Fruit fly (Drosophila melanogaster): ENCODE measurements around the gene slpr.

Gene slpr

dm6 chrX:8141353-8142066 is 35.5 kb downstream of the slpr start:
- peak; percentile 93 for TF ChIP-seq CG4496 (GFP tag; IDR thresholded peaks at IDR 0.05)
- TF ChIP-seq CG14655 (GFP tag; optimal IDR thresholded peaks at IDR 0.05), result no peak
- TF ChIP-seq CG10348 (GFP tag; IDR thresholded peaks at IDR 0.05), result 0 out of 2 replicates have a peak, but pooled peaks have one; percentile 20
- TF ChIP-seq gl (tag; optimal IDR thresholded peaks at IDR 0.05), result no peak
- peak; percentile 66 for TF ChIP-seq CG32121 (GFP tag; IDR thresholded peaks at IDR 0.05)
- peak; percentile 12 for TF ChIP-seq CG8301 (tag; optimal IDR thresholded peaks at IDR 0.05)
- no peak for TF ChIP-seq rn (GFP tag; IDR thresholded peaks at IDR 0.05)
- peak; percentile 94 for TF ChIP-seq CG13204 (GFP tag; optimal IDR thresholded peaks at IDR 0.05)
- peak; percentile 16 for TF ChIP-seq Pif1A (GFP tag; optimal IDR thresholded peaks at IDR 0.05)
- peak; percentile 40 for TF ChIP-seq EcR (GFP tag; optimal IDR thresholded peaks at IDR 0.05)
- TF ChIP-seq CG15710 (tag; optimal IDR thresholded peaks at IDR 0.05), result peak; percentile 4
- peak; percentile 54 for TF ChIP-seq CG12605 (GFP tag; IDR thresholded peaks at IDR 0.05)
- TF ChIP-seq Pif1B (GFP tag; optimal IDR thresholded peaks at IDR 0.05), result no peak
- TF ChIP-seq Ets98B (GFP tag; IDR thresholded peaks at IDR 0.05), result peak; percentile 51; the same call in 1 of the 2 replicates
- peak; percentile 17 for TF ChIP-seq CG8159 (tag; optimal IDR thresholded peaks at IDR 0.05)
- peak; percentile 5; the same call in 1 of the 3 replicates for TF ChIP-seq fd96Ca (GFP tag; IDR thresholded peaks at IDR 0.05)
- TF ChIP-seq Snoo (tag; optimal IDR thresholded peaks at IDR 0.05), result no peak
- TF ChIP-seq CG9948 (tag; optimal IDR thresholded peaks at IDR 0.05), result no peak
- no peak for TF ChIP-seq D1 (tag; optimal IDR thresholded peaks at IDR 0.05)
- no peak for TF ChIP-seq CG17806 (tag; optimal IDR thresholded peaks at IDR 0.05)
- TF ChIP-seq CG34367 (tag; optimal IDR thresholded peaks at IDR 0.05), result no peak

dm6 chrX:8140707-8141106 is 36.3 kb downstream of the slpr start:
- TF ChIP-seq CG14655 (GFP tag; optimal IDR thresholded peaks at IDR 0.05) (no peak), CG17806 (tag; optimal IDR thresholded peaks at IDR 0.05) (no peak), Pif1A (GFP tag; optimal IDR thresholded peaks at IDR 0.05) (no peak), CG32121 (GFP tag; IDR thresholded peaks at IDR 0.05) (no peak), CG15710 (tag; optimal IDR thresholded peaks at IDR 0.05) (no peak), fd96Ca (GFP tag; IDR thresholded peaks at IDR 0.05) (no peak), CG12605 (GFP tag; IDR thresholded peaks at IDR 0.05) (no peak), CG8301 (tag; optimal IDR thresholded peaks at IDR 0.05) (no peak), CG8159 (tag; optimal IDR thresholded peaks at IDR 0.05) (no peak), rn (GFP tag; IDR thresholded peaks at IDR 0.05) (no peak), CG9948 (tag; optimal IDR thresholded peaks at IDR 0.05) (no peak), CG10348 (GFP tag; IDR thresholded peaks at IDR 0.05) (no peak), Snoo (tag; optimal IDR thresholded peaks at IDR 0.05) (no peak), gl (tag; optimal IDR thresholded peaks at IDR 0.05) (no peak), EcR (GFP tag; optimal IDR thresholded peaks at IDR 0.05) (no peak), CG34367 (tag; optimal IDR thresholded peaks at IDR 0.05) (no peak), D1 (tag; optimal IDR thresholded peaks at IDR 0.05) (no peak), Pif1B (GFP tag; optimal IDR thresholded peaks at IDR 0.05) (no peak), CG4496 (GFP tag; IDR thresholded peaks at IDR 0.05) (no peak)

- TF ChIP-seq Snoo (tag; optimal IDR thresholded peaks at IDR 0.05) (no peak), CG9948 (tag; optimal IDR thresholded peaks at IDR 0.05) (no peak), Pif1B (GFP tag; optimal IDR thresholded peaks at IDR 0.05) (no peak), CG17806 (tag; optimal IDR thresholded peaks at IDR 0.05) (no peak), CG10348 (GFP tag; IDR thresholded peaks at IDR 0.05) (no peak), gl (tag; optimal IDR thresholded peaks at IDR 0.05) (no peak), fd96Ca (GFP tag; IDR thresholded peaks at IDR 0.05) (no peak), Ets98B (GFP tag; IDR thresholded peaks at IDR 0.05) (no peak), CG32121 (GFP tag; IDR thresholded peaks at IDR 0.05) (no peak), CG13204 (GFP tag; optimal IDR thresholded peaks at IDR 0.05) (no peak), Pif1A (GFP tag; optimal IDR thresholded peaks at IDR 0.05) (no peak), CG12605 (GFP tag; IDR thresholded peaks at IDR 0.05) (no peak), CG8301 (tag; optimal IDR thresholded peaks at IDR 0.05) (no peak), CG14655 (GFP tag; optimal IDR thresholded peaks at IDR 0.05) (no peak)
Measured at dm6 chrX:8137285-8137684, 39.7 kb downstream of the slpr start.

dm6 chrX:8135420-8135874 is 41.5 kb downstream of the slpr start, which contains the start of the genes cyr and CG2120:
Gene cyr, minus strand, starts transcription at chrX:8135713.
Gene CG2120, plus strand, starts transcription at chrX:8135824.
- TF ChIP-seq rn (GFP tag; IDR thresholded peaks at IDR 0.05), result no peak
- TF ChIP-seq Pif1A (GFP tag; optimal IDR thresholded peaks at IDR 0.05), result no peak
- no peak for TF ChIP-seq CG14655 (GFP tag; optimal IDR thresholded peaks at IDR 0.05)
- TF ChIP-seq EcR (GFP tag; optimal IDR thresholded peaks at IDR 0.05), result no peak
- no peak for TF ChIP-seq Snoo (tag; optimal IDR thresholded peaks at IDR 0.05)
- TF ChIP-seq CG13204 (GFP tag; optimal IDR thresholded peaks at IDR 0.05), result no peak
- no peak for TF ChIP-seq CG34367 (tag; optimal IDR thresholded peaks at IDR 0.05)
- TF ChIP-seq CG10348 (GFP tag; IDR thresholded peaks at IDR 0.05), result no peak
- TF ChIP-seq fd96Ca (GFP tag; IDR thresholded peaks at IDR 0.05), result no peak
- TF ChIP-seq CG4496 (GFP tag; IDR thresholded peaks at IDR 0.05), result no peak
- no peak for TF ChIP-seq D1 (tag; optimal IDR thresholded peaks at IDR 0.05)
- no peak for TF ChIP-seq CG17806 (tag; optimal IDR thresholded peaks at IDR 0.05)
- TF ChIP-seq Ets98B (GFP tag; IDR thresholded peaks at IDR 0.05), result no peak
- TF ChIP-seq CG8159 (tag; optimal IDR thresholded peaks at IDR 0.05), result no peak
- TF ChIP-seq gl (tag; optimal IDR thresholded peaks at IDR 0.05), result no peak
- TF ChIP-seq CG8301 (tag; optimal IDR thresholded peaks at IDR 0.05), result no peak
- TF ChIP-seq Pif1B (GFP tag; optimal IDR thresholded peaks at IDR 0.05), result no peak
- no peak for TF ChIP-seq CG9948 (tag; optimal IDR thresholded peaks at IDR 0.05)
- no peak for TF ChIP-seq CG12605 (GFP tag; IDR thresholded peaks at IDR 0.05)

- TF ChIP-seq CG14655 (GFP tag; optimal IDR thresholded peaks at IDR 0.05) (no peak), Pif1A (GFP tag; optimal IDR thresholded peaks at IDR 0.05) (no peak), gl (tag; optimal IDR thresholded peaks at IDR 0.05) (no peak), Pif1B (GFP tag; optimal IDR thresholded peaks at IDR 0.05) (peak; percentile 63), CG4496 (GFP tag; IDR thresholded peaks at IDR 0.05) (peak; percentile 54), Ets98B (GFP tag; IDR thresholded peaks at IDR 0.05) (peak; percentile 42; the same call in 1 of the 2 replicates), CG8301 (tag; optimal IDR thresholded peaks at IDR 0.05) (no peak), CG8159 (tag; optimal IDR thresholded peaks at IDR 0.05) (no peak), CG32121 (GFP tag; IDR thresholded peaks at IDR 0.05) (peak; percentile 54), D1 (tag; optimal IDR thresholded peaks at IDR 0.05) (no peak), CG17806 (tag; optimal IDR thresholded peaks at IDR 0.05) (peak; percentile 40), fd96Ca (GFP tag; IDR thresholded peaks at IDR 0.05) (peak; percentile 48; the same call in 2 of the 3 replicates), CG9948 (tag; optimal IDR thresholded peaks at IDR 0.05) (peak; percentile 28), rn (GFP tag; IDR thresholded peaks at IDR 0.05) (no peak), CG34367 (tag; optimal IDR thresholded peaks at IDR 0.05) (no peak), CG12605 (GFP tag; IDR thresholded peaks at IDR 0.05) (0 out of 2 replicates have a peak, but pooled peaks have one; percentile 15), CG15710 (tag; optimal IDR thresholded peaks at IDR 0.05) (peak; percentile 20), CG13204 (GFP tag; optimal IDR thresholded peaks at IDR 0.05) (no peak), Snoo (tag; optimal IDR thresholded peaks at IDR 0.05) (peak; percentile 10), CG10348 (GFP tag; IDR thresholded peaks at IDR 0.05) (no peak), EcR (GFP tag; optimal IDR thresholded peaks at IDR 0.05) (peak; percentile 4)
Measured at dm6 chrX:8131693-8132313, 45.2 kb downstream of the slpr start, which contains the start of gene CG10958. Gene CG10958, plus strand, starts transcription at chrX:8132285.
